Fruit fly (Drosophila melanogaster) Kc167 (cell line): Measurements from ENCODE around the gene SMSr.

Experiments used
- Myc ChIP-seq: fragments of >200 bp; optimal IDR thresholded peaks from 2 replicates; lab custom pipeline; 2017; ENCODE audit warnings: missing external identifiers
- Sin3A ChIP-seq: fragments of >200 bp; optimal IDR thresholded peaks from 2 replicates; lab custom pipeline; 2018; ENCODE audit warnings: missing external identifiers
- h ChIP-seq: fragments of >200 bp; optimal IDR thresholded peaks from 3 replicates; lab custom pipeline; 2018; ENCODE audit warnings: missing external identifiers
- insv ChIP-seq: fragments of >200 bp; optimal IDR thresholded peaks from 3 replicates; lab custom pipeline; 2018; ENCODE audit warnings: missing external identifiers
- psq ChIP-seq: fragments of >200 bp; optimal IDR thresholded peaks from 2 replicates; lab custom pipeline; 2017; ENCODE audit warnings: missing external identifiers
- ttk ChIP-seq: sonication (Bioruptor generic); optimal IDR thresholded peaks from 2 replicates; lab custom pipeline; 2017; ENCODE audit warnings: missing external identifiers

- no peak for TF ChIP-seq psq (lab: Kevin White, UChicago)
- no peak for TF ChIP-seq Myc (lab: Kevin White, UChicago)
- TF ChIP-seq h (lab: Kevin White, UChicago) = no peak
- TF ChIP-seq ttk (lab: Kevin White, UChicago) = no peak
- no peak for TF ChIP-seq Sin3A (lab: Kevin White, UChicago)
- no peak for TF ChIP-seq insv (lab: Kevin White, UChicago)
These were observed 5.1 kb downstream of the SMSr start for dm6 chr3L:7376151-7376550.
